Worm (Caenorhabditis elegans) whole organism, L1 larva: ENCODE results near the gene toca-1.

Source experiments
- aly-2 ChIP-seq: fragments of 150-350 bp; optimal IDR thresholded peaks from 2 replicates; lab custom pipeline; 2014; ENCODE audit warnings: missing biosample characterization, missing genetic modification characterization
- egl-27 ChIP-seq, 2 experiments: fragments of 150-350 bp in 1 of 2; sonication (generic microtip); optimal IDR thresholded peaks; 3 replicates each; lab custom pipeline; 2017 to 2018; ENCODE audit warnings: missing biosample characterization in 2 of 2, missing genetic modification characterization in 2 of 2, missing genetic modification reagents in 2 of 2
- lsy-2 ChIP-seq, 2 experiments: fragments of 150-350 bp; optimal IDR thresholded peaks; 2 replicates each; lab custom pipeline; 2014; ENCODE audit warnings: missing biosample characterization in 2 of 2, missing genetic modification characterization in 2 of 2
- nhr-19 ChIP-seq: fragments of 200-800 bp; sonication (Bioruptor generic); conservative IDR thresholded peaks from 2 replicates; pipeline ENCODE4 v1.3.6; 2022; ENCODE audit warnings: missing genetic modification characterization, missing compliant biosample characterization
- nhr-237 ChIP-seq: fragments of 150-350 bp; optimal IDR thresholded peaks from 2 replicates; lab custom pipeline; 2014; ENCODE audit warnings: missing biosample characterization, missing genetic modification characterization
- pag-3 ChIP-seq: sonication (generic microtip); optimal IDR thresholded peaks from 2 replicates; lab custom pipeline; 2017; ENCODE audit warnings: missing genetic modification characterization, mild to moderate bottlenecking, missing compliant biosample characterization, antibody characterized with exemption, borderline replicate concordance; ENCODE audit not compliant: insufficient read depth
- skn-1 ChIP-seq: fragments of 150-350 bp; optimal IDR thresholded peaks from 2 replicates; lab custom pipeline; 2014; ENCODE audit warnings: missing biosample characterization, missing genetic modification characterization

DNA sequence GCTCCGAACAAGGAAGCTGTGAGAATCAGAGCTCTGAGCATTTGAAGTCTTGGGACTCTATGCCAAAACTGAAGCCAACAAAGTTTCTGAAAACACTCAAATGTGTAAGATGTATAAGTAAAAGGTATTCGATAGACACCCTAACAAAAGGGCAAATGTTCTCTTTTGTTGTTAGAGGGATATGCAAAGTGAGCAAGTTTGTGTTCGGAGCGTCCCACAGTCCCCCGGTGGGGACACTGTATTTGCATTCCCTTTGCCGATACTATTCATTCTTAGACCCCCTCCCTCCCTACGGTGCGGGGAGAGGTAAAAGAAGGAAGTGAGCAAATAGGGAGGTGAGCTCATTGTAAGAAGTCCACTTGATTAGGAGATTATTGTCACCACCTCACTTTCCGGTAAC lies 23.7 kb downstream of the toca-1 start, which contains the start of gene F09E10.6:
- TF ChIP-seq aly-2 (tag; lab: Kevin White, UChicago) (no peak), nhr-19 (GFP tag; lab: Robert Waterston, UW) (no peak), egl-27 (tag; optimal IDR thresholded peaks at IDR 0.05; lab: Kevin White, UChicago) (no peak), nhr-237 (tag; lab: Kevin White, UChicago) (no peak), pag-3 (tag; lab: Kevin White, UChicago) (no peak), lsy-2 (tag; optimal IDR thresholded peaks at IDR 0.05; lab: Kevin White, UChicago) (no peak), skn-1 (tag; lab: Kevin White, UChicago) (no peak)
